Fruit fly (Drosophila melanogaster): Measurements from ENCODE around the gene Tspo.
A peak's percentile ranks its signal among the peaks of the same experiment; 100 is the strongest.

Gene Tspo

dm6 chr2L:516032-516993, 43.1 kb upstream of the Tspo start (continued):
- TF ChIP-seq CG5180 (GFP tag; optimal IDR thresholded peaks at IDR 0.05) (peak; percentile 63), CG6689 (GFP tag; IDR thresholded peaks at IDR 0.05) (peak; percentile 83), croc (GFP tag; conservative IDR thresholded peaks at IDR 0.05) (peak; percentile 69), phol (tag; optimal IDR thresholded peaks at IDR 0.05) (peak; percentile 86), Ets97D (GFP tag; optimal IDR thresholded peaks at IDR 0.05) (no peak), CG9215 (GFP tag; IDR thresholded peaks at IDR 0.05) (peak; percentile 37; the same call in 1 of the 2 replicates), CG30431 (GFP tag; optimal IDR thresholded peaks at IDR 0.05) (peak; percentile 58), Dad (GFP tag; optimal IDR thresholded peaks at IDR 0.05) (no peak), seq (GFP tag; IDR thresholded peaks at IDR 0.05) (peak; percentile 67), Dref (GFP tag; IDR thresholded peaks at IDR 0.05) (no peak), CG42726 (GFP tag; IDR thresholded peaks at IDR 0.05; ENCODE audit: partially characterized antibody) (no peak), H2.0 (GFP tag; IDR thresholded peaks at IDR 0.05) (peak; percentile 50), knrl (GFP tag; IDR thresholded peaks at IDR 0.05; ENCODE audit: partially characterized antibody) (no peak), Eip74EF (GFP tag; optimal IDR thresholded peaks at IDR 0.05) (peak in 1 of 2 experiments; percentile 55), CG33213 (GFP tag; optimal IDR thresholded peaks at IDR 0.05) (no peak), CG11456 (GFP tag; IDR thresholded peaks at IDR 0.05) (peak; percentile 38; the same call in 1 of the 3 replicates), D19A (tag; optimal IDR thresholded peaks at IDR 0.05) (peak; percentile 61), tap (tag; optimal IDR thresholded peaks at IDR 0.05) (peak; percentile 83), D19B (GFP tag; optimal IDR thresholded peaks at IDR 0.05) (peak; percentile 5), CG7271 (tag; optimal IDR thresholded peaks at IDR 0.05) (peak; percentile 4), PHDP (tag; optimal IDR thresholded peaks at IDR 0.05) (peak; percentile 85), vvl (GFP tag; IDR thresholded peaks at IDR 0.05) (peak; percentile 86), peb (GFP tag; IDR thresholded peaks at IDR 0.05) (peak; percentile 64; the same call in 1 of the 2 replicates), CG12299 (tag; optimal IDR thresholded peaks at IDR 0.05) (peak; percentile 54), mirr (GFP tag; optimal IDR thresholded peaks at IDR 0.05) (no peak), CG2199 (GFP tag; IDR thresholded peaks at IDR 0.05) (peak; percentile 64; the same call in 1 of the 3 replicates), gce (GFP tag; IDR thresholded peaks at IDR 0.05) (peak; percentile 63; the same call in 1 of the 3 replicates), Asciz (GFP tag; optimal IDR thresholded peaks at IDR 0.05) (peak; percentile 82), dan (GFP tag; IDR thresholded peaks at IDR 0.05) (no peak), Nf-YA (GFP tag; IDR thresholded peaks at IDR 0.05) (peak; percentile 26; the same call in 1 of the 2 replicates), Trl (optimal IDR thresholded peaks at IDR 0.05) (peak; percentile 79 to 88), Trl (GFP tag; optimal IDR thresholded peaks at IDR 0.05) (peak; percentile 47), so (GFP tag; IDR thresholded peaks at IDR 0.05) (peak; percentile 61; the same call in 1 of the 3 replicates), gro (GFP tag; optimal IDR thresholded peaks at IDR 0.05) (no peak), fru (optimal IDR thresholded peaks at IDR 0.05) (no peak), sna (GFP tag; IDR thresholded peaks at IDR 0.05; ENCODE audit: partially characterized antibody) (no peak), Hand (GFP tag; optimal IDR thresholded peaks at IDR 0.05) (peak; percentile 65), Ssrp (tag; optimal IDR thresholded peaks at IDR 0.05) (peak; percentile 76), Ets65A (GFP tag) (peak; percentile 67), Hey (tag; optimal IDR thresholded peaks at IDR 0.05) (peak; percentile 4), Gsc (GFP tag; IDR thresholded peaks at IDR 0.05) (no peak; the same call in 1 of the 2 replicates), CG10321 (GFP tag; IDR thresholded peaks at IDR 0.05) (no peak), CG6765 (GFP tag; optimal IDR thresholded peaks at IDR 0.05) (peak; percentile 27), Fer2 (tag; optimal IDR thresholded peaks at IDR 0.05) (no peak), p53 (GFP tag; optimal IDR thresholded peaks at IDR 0.05) (no peak), Hmr (GFP tag; optimal IDR thresholded peaks at IDR 0.05) (peak; percentile 74), Deaf1 (tag; optimal IDR thresholded peaks at IDR 0.05) (peak; percentile 36), Lpt (GFP tag; optimal IDR thresholded peaks at IDR 0.05) (no peak), Myb (GFP tag; optimal IDR thresholded peaks at IDR 0.05) (peak; percentile 23)
